Worm (Caenorhabditis elegans) whole organism, L3 larva: ENCODE results near the gene dop-4.

Source experiments
- ZK546.5 ChIP-seq: sonication (generic microtip); optimal IDR thresholded peaks from 2 replicates; lab custom pipeline; 2017; ENCODE audit warnings: missing biosample characterization, missing genetic modification characterization
- pha-4 ChIP-seq: fragments of 150-350 bp; optimal IDR thresholded peaks from 2 replicates; lab custom pipeline; 2014; ENCODE audit warnings: missing biosample characterization, missing genetic modification reagents, missing genetic modification characterization

DNA sequence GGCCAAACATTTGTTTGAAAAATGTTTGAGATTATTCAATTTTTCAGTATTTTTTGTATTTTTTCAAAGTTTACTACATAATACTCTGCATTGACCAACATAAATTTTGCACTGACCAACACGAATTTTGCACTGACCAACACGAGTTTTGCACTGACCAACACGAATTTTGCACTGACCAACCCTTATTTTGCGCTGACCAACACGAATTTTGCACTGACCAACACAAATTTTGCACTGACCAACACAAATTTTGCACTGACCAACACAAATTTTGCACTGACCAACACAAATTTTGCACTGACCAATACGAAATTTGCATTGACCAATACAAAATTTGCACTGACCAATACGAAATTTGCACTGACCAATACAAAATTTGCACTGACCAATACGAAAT, 2.2 kb upstream of the dop-4 start:
- no peak for TF ChIP-seq ZK546.5
- no peak for TF ChIP-seq pha-4 (tag; lab: Kevin White, UChicago)
